Fruit fly (Drosophila melanogaster): ENCODE results near the gene CG45067.

Gene CG45067

dm6 chr3L:3078398-3079155 lies 35.7 kb downstream of the CG45067 start (continued):
- TF ChIP-seq Oaz (GFP tag; IDR thresholded peaks at IDR 0.05) (no peak), Side (GFP tag; optimal IDR thresholded peaks at IDR 0.05) (no peak), Atf-2 (GFP tag; optimal IDR thresholded peaks at IDR 0.05) (no peak), Nf-YA (GFP tag; IDR thresholded peaks at IDR 0.05) (no peak), MTF-1 (GFP tag; optimal IDR thresholded peaks at IDR 0.05; ENCODE audit: borderline replicate concordance) (peak; percentile 16), run (tag; optimal IDR thresholded peaks at IDR 0.05) (no peak), CG8765 (GFP tag; IDR thresholded peaks at IDR 0.05) (no peak), ERR (GFP tag; optimal IDR thresholded peaks at IDR 0.05) (no peak), Aef1 (GFP tag; IDR thresholded peaks at IDR 0.05) (no peak; the same call in 2 of the 3 replicates), ap (GFP tag; IDR thresholded peaks at IDR 0.05) (peak; percentile 35; the same call in 1 of the 2 replicates), CG13296 (GFP tag; optimal IDR thresholded peaks at IDR 0.05) (peak; percentile 80), Hmr (GFP tag; optimal IDR thresholded peaks at IDR 0.05) (peak; percentile 69), Taf1 (GFP tag; IDR thresholded peaks at IDR 0.05) (no peak), CG12942 (GFP tag; optimal IDR thresholded peaks at IDR 0.05) (no peak), CG14965 (GFP tag; optimal IDR thresholded peaks at IDR 0.05; ENCODE audit: borderline replicate concordance) (no peak), CG2120 (GFP tag; optimal IDR thresholded peaks at IDR 0.05) (peak; percentile 60), Kr (GFP tag; optimal IDR thresholded peaks at IDR 0.05) (no peak), Mrtf (GFP tag; IDR thresholded peaks at IDR 0.05) (no peak), sens (GFP tag) (peak; percentile 78), CG2129 (GFP tag; IDR thresholded peaks at IDR 0.05; ENCODE audit: partially characterized antibody) (no peak), CG8359 (GFP tag; optimal IDR thresholded peaks at IDR 0.05; ENCODE audit: borderline replicate concordance) (no peak), CG10543 (GFP tag; optimal IDR thresholded peaks at IDR 0.05) (peak; percentile 50), CG32772 (GFP tag; IDR thresholded peaks at IDR 0.05) (0 out of 2 replicates have a peak, but pooled peaks have one; percentile 23), CG31365 (tag; optimal IDR thresholded peaks at IDR 0.05) (peak; percentile 27), Opbp (GFP tag; IDR thresholded peaks at IDR 0.05; ENCODE audit: partially characterized antibody) (no peak), CG2712 (tag; optimal IDR thresholded peaks at IDR 0.05) (peak; percentile 29), exex (tag; optimal IDR thresholded peaks at IDR 0.05) (no peak), h (optimal IDR thresholded peaks at IDR 0.05) (no peak), CG8388 (GFP tag; optimal IDR thresholded peaks at IDR 0.05) (peak; percentile 3), pan (optimal IDR thresholded peaks at IDR 0.05) (no peak), pan (GFP tag; optimal IDR thresholded peaks at IDR 0.05 in 1 of 2, IDR thresholded peaks at IDR 0.05 in 1 of 2) (no peak), chm (GFP tag; IDR thresholded peaks at IDR 0.05) (no peak), fd3F (GFP tag; optimal IDR thresholded peaks at IDR 0.05) (peak; percentile 35), abd-A (tag; optimal IDR thresholded peaks at IDR 0.05) (peak; percentile 88), CTCF (GFP tag; optimal IDR thresholded peaks at IDR 0.05) (no peak), CG6813 (GFP tag; optimal IDR thresholded peaks at IDR 0.05) (peak; percentile 32), unpg (GFP tag; optimal IDR thresholded peaks at IDR 0.05) (peak; percentile 7), NfI (GFP tag; optimal IDR thresholded peaks at IDR 0.05) (peak; percentile 0), org-1 (GFP tag; optimal IDR thresholded peaks at IDR 0.05) (no peak), CG5180 (GFP tag; optimal IDR thresholded peaks at IDR 0.05) (no peak), trh (GFP tag; optimal IDR thresholded peaks at IDR 0.05) (no peak), Dip3 (GFP tag; optimal IDR thresholded peaks at IDR 0.05) (peak; percentile 16), esg (GFP tag; conservative IDR thresholded peaks at IDR 0.05) (peak; percentile 14; the same call in 1 of the 2 replicates), CG13123 (GFP tag; optimal IDR thresholded peaks at IDR 0.05) (no peak), Meics (GFP tag; optimal IDR thresholded peaks at IDR 0.05) (peak; percentile 65), gem (tag; optimal IDR thresholded peaks at IDR 0.05) (peak; percentile 64), sens-2 (GFP tag; IDR thresholded peaks at IDR 0.05) (no peak), pnt (GFP tag; optimal IDR thresholded peaks at IDR 0.05) (no peak), CHES-1-like (GFP tag; optimal IDR thresholded peaks at IDR 0.05) (no peak), Scr (GFP tag; IDR thresholded peaks at IDR 0.05; ENCODE audit: partially characterized antibody) (no peak)

Measured in whole organism, embryonic.